ENCODE assay signal across 1 fruit fly cellular context in genomic region chr3L:1342133-1342580, dm6.
TF ChIP-seq lines count a peak whose summit lies in the region.

Gene indra, minus strand, starts transcription at chr3L:1342403.

TF ChIP-seq in whole organism, embryonic, 481 proteins besides CTCF, POLR2A, EP300 and RAD21 (continued from another document):
- TF ChIP-seq CG9609 (GFP tag; optimal IDR thresholded peaks at IDR 0.05; lab: Kevin White, UChicago): peak; percentile 61
- TF ChIP-seq CG2120 (GFP tag; optimal IDR thresholded peaks at IDR 0.05; lab: Kevin White, UChicago): peak; percentile 83
- no peak for TF ChIP-seq tap (tag; optimal IDR thresholded peaks at IDR 0.05; lab: Kevin White, UChicago)
- no peak for TF ChIP-seq sisA (GFP tag; IDR thresholded peaks at IDR 0.05; lab: Robert Waterston, UW)
- TF ChIP-seq CG8290 (GFP tag; optimal IDR thresholded peaks at IDR 0.05; lab: Kevin White, UChicago): peak; percentile 5
- TF ChIP-seq CG8290 (tag; optimal IDR thresholded peaks at IDR 0.05; lab: Kevin White, UChicago): no peak
- peak; percentile 21 for TF ChIP-seq CG10979 (tag; optimal IDR thresholded peaks at IDR 0.05; lab: Kevin White, UChicago)
- no peak for TF ChIP-seq D (optimal IDR thresholded peaks at IDR 0.05; lab: Kevin White, UChicago)
- TF ChIP-seq D (GFP tag; optimal IDR thresholded peaks at IDR 0.05; lab: Kevin White, UChicago): no peak
- peak; percentile 14 for TF ChIP-seq eyg (GFP tag; optimal IDR thresholded peaks at IDR 0.05; lab: Kevin White, UChicago)
- peak; percentile 70 for TF ChIP-seq HLH54F (GFP tag; optimal IDR thresholded peaks at IDR 0.05; lab: Kevin White, UChicago)
- TF ChIP-seq CG1603 (tag; optimal IDR thresholded peaks at IDR 0.05; lab: Kevin White, UChicago): peak; percentile 27
- peak; percentile 44; the same call in 1 of the 2 replicates for TF ChIP-seq Atf6 (GFP tag; IDR thresholded peaks at IDR 0.05; lab: Robert Waterston, UW)
- 0 out of 3 replicates have a peak, but pooled peaks have one; percentile 53 for TF ChIP-seq mld (GFP tag; IDR thresholded peaks at IDR 0.05; lab: Robert Waterston, UW; ENCODE audit: partially characterized antibody)
- TF ChIP-seq ranshi (GFP tag; IDR thresholded peaks at IDR 0.05; lab: Robert Waterston, UW): peak; percentile 25; the same call in 1 of the 2 replicates
- TF ChIP-seq CG2199 (GFP tag; IDR thresholded peaks at IDR 0.05; lab: Robert Waterston, UW): no peak
- peak; percentile 72 for TF ChIP-seq CG9932 (GFP tag; IDR thresholded peaks at IDR 0.05; lab: Robert Waterston, UW)
- TF ChIP-seq amos (GFP tag; IDR thresholded peaks at IDR 0.05; lab: Robert Waterston, UW; ENCODE audit: partially characterized antibody): peak; percentile 58; the same call in 1 of the 2 replicates
- TF ChIP-seq unpg (GFP tag; optimal IDR thresholded peaks at IDR 0.05; lab: Kevin White, UChicago): peak; percentile 56
- TF ChIP-seq stc (GFP tag; IDR thresholded peaks at IDR 0.05; lab: Robert Waterston, UW): no peak
- peak; percentile 61 for TF ChIP-seq CG18599 (GFP tag; optimal IDR thresholded peaks at IDR 0.05; lab: Kevin White, UChicago)
- TF ChIP-seq Taf1 (GFP tag; IDR thresholded peaks at IDR 0.05; lab: Robert Waterston, UW): no peak
- no peak for TF ChIP-seq CG42726 (GFP tag; IDR thresholded peaks at IDR 0.05; lab: Robert Waterston, UW; ENCODE audit: partially characterized antibody)
- TF ChIP-seq Tbp (GFP tag; optimal IDR thresholded peaks at IDR 0.05; lab: Kevin White, UChicago): peak; percentile 3
- TF ChIP-seq CG3065 (GFP tag; optimal IDR thresholded peaks at IDR 0.05; lab: Kevin White, UChicago): no peak
- TF ChIP-seq lab (GFP tag; optimal IDR thresholded peaks at IDR 0.05; lab: Kevin White, UChicago): no peak
- no peak for TF ChIP-seq HLHmδ (GFP tag; optimal IDR thresholded peaks at IDR 0.05; lab: Kevin White, UChicago)
- TF ChIP-seq CG30431 (GFP tag; optimal IDR thresholded peaks at IDR 0.05; lab: Kevin White, UChicago): no peak
TF ChIP-seq in whole organism, embryonic: peak in this region for 230.
